Fruit fly (Drosophila melanogaster) whole organism, larva: ENCODE data around the gene CG15475.

Source experiments
- noc ChIP-seq: fragments of 200-800 bp; sonication (Bioruptor generic); optimal IDR thresholded peaks from 3 replicates; lab custom pipeline; 2019; ENCODE audit warnings: missing biosample characterization, mild to moderate bottlenecking, missing genetic modification characterization, moderate library complexity

Gene CG15475

DNA sequence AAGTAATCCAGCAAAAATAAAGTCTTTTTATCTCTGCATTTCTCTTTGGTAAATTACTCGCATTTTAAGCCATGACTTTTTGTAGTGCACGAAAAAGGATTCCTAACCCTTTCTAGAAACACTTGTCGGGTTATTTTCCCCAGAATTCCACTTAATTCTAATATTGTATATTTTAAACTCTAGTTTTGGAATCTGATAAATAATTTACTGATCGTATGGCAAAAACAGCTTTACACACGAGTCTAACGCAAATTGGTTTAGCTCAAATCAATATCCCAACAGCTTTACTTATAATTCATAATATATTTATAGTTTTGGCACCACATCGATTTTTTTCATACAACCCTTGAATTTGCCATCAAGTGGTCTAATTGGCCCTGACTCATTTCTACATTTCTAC is at the start of gene CG15475:
CG15475 (plus strand) TSS at position 301 of the 400 bp plus-strand sequence.
- TF ChIP-seq noc (tag; lab: Kevin White, UChicago), result no peak

DNA sequence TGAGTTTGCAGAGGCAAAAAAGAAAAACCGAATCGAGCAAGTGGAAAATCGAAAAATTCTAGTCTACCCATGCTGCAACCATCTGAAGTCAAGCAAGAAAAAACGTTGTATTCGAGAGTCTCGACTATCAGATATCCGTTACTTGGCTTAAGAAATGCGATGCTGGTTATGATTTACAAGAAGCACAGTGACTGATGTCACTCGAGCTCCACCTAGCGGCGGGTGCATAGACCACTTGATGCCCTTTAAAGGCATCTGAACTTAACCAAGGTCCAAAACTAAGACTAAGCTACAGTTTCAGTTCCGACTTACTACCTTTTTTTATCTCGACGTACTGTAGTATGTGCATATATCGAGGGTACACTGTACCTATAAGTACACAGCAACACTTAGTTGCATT is 38.4 kb upstream of the CG15475 start:
- TF ChIP-seq noc (tag; lab: Kevin White, UChicago), result no peak

DNA sequence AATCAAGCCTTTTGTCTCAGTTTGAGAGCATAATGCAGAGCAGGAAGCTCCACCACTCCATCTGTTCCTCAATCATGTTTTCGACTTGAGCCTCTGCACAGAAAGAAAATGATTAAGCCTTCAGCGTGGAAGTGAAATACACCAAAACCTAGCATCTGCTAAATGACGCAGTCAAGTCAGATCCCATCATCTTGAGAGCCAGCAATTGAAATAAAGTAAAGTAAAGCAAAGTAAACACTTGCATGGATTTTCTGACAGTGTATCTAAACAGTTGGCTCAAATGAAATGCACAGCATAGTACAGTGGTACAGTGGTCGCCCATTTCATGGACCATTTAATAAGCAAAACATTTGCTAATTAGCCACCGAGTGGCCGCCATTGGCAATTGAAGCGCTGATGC is 16.6 kb upstream of the CG15475 start:
- no peak for TF ChIP-seq noc (tag; lab: Kevin White, UChicago)

DNA sequence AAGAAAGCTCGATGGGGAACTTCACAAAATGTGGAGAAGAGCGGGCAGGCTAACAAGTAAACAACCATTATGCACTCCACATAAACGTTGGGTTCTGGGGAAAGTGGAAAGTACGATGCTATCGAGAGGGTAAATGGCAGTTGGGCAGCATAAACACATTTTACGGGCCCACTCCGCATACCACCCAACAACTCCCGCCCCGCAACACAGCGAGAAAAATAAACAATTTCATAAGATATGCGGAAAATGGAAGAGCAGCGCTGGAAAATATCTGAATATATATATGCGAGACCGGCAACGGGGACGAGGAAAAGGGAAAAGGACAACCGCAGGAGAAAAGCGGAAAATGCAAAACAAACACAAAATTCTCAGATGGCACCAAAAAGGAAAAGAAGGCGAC is 13.0 kb upstream of the CG15475 start:
- no peak for TF ChIP-seq noc (tag; lab: Kevin White, UChicago)

DNA sequence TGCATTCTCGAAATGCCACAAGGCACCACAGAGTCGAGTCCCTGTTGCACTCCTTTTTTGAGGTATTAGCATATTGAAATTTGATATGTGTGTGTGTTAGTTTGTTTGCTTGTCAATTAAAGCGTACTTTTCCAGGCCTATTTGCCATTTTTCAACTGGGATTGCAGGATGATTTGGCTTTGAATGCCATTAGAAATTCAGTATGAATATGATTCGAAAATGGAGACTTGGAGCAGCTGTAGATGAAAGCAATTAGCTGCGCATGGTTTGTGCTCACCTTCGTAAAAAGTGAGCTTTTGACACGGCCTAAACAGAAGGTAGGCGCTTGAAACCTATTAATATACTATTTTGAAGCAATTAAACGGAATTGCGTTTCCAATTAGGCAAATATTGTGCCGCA is 10.2 kb upstream of the CG15475 start, which contains the start of gene CG31677:
CG31677 (minus strand) TSS at position 101 of the 400 bp plus-strand sequence.
- no peak for TF ChIP-seq noc (tag; lab: Kevin White, UChicago)

DNA sequence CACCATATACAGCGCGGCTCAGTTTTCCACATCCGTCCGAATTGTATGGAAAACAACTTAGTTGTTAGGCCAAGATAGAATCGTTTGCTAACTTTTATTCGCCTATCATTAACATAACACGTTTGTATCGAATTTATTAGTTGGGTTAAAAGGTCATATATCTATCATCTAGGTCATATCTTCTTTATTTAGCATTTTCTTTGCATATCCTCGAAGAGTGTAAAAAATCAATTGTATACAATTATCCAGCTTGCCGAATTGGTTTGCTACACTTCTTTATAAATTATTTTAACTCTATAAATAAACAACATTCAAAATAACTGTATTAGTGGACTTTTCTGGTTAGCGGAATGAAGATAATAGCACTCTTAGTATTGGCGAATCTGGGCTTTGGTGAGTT is 19.9 kb downstream of the CG15475 start, which contains the start of gene CG17472:
CG17472 (plus strand) TSS at position 301 of the 400 bp plus-strand sequence.
- TF ChIP-seq noc (tag; lab: Kevin White, UChicago), result no peak

DNA sequence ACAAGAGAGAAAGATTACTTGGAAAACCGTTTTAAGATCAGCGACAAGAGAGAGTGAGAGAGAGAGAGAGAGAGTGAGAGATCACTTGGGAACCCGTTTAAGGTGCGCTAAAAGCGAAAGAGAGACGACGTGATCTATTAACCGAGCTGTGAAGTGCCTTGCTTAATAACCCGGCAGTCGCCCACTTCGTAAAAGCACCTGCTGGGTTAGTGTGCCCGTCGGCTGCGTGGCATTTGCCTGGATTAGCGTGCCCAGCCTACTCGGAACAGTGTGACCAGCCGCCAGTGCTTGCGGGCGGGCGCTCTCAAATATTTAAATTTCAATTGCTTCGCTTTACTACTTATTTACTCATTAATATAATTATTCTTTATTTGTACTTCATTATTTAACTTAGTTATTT is 24.1 kb downstream of the CG15475 start:
- no peak for TF ChIP-seq noc (tag; lab: Kevin White, UChicago)

DNA sequence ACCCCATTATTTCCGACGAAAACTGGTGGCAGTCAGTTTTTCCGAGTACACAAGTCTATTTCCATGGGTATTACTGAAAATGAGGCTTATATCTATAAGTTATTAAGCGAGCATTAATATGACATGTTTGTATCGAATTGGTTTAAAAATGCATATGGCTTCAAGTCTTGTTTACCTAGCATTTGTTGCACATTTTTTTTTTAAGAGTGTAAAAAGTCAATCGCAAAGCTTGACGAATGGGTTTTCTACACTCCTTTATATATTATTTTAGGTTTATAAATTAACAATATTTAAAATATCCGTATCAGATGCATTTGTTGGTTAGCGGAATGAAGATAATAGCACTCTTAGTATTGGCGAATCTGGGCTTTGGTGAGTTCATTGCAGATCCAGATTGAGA is 25.5 kb downstream of the CG15475 start, which contains the start of gene CG31680:
CG31680 (plus strand) TSS at position 301 of the 400 bp plus-strand sequence.
- no peak for TF ChIP-seq noc (tag; lab: Kevin White, UChicago)

DNA sequence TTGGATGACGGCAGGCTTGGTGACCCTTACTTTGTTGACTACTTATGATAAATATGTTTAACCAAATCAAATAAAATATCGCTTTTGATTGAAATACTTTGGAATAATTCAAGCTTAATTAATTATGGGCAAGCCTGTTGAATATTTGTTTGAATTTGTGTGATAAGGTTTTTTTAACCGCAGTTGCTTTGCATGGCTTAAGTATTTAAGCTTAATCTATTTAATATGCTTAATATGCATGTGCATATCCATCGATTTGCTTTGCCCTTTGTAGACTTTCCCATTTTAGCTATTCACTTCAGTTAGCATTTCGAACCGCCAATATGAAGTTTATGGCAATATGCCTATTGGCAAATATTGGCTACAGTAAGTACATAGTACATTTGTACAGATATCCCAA is 26.3 kb downstream of the CG15475 start, which contains the start of gene Sfp38D:
Sfp38D (plus strand) TSS at position 301 of the 400 bp plus-strand sequence.
- no peak for TF ChIP-seq noc (tag; lab: Kevin White, UChicago)

DNA sequence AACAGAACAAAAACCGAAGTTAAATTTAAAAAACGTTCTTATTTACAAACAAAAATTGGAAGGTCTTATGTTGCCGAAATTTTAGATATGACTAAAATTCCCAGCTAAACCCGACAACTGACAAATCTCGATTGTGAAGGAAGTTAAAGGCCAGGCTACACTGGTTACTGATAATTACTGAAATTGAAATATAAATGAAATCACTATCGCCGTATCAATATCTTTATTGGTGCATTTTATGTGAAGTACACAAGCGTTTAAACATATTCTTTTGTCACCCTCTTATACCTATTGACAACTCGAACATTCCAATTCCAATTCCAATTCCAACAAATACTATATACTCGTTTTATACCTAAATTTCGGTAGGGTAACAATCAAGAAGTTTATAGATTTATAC is 28.8 kb downstream of the CG15475 start, which contains the start of gene CG17470:
CG17470 (minus strand) TSS at position 101 of the 400 bp plus-strand sequence.
- TF ChIP-seq noc (tag; lab: Kevin White, UChicago), result no peak

DNA sequence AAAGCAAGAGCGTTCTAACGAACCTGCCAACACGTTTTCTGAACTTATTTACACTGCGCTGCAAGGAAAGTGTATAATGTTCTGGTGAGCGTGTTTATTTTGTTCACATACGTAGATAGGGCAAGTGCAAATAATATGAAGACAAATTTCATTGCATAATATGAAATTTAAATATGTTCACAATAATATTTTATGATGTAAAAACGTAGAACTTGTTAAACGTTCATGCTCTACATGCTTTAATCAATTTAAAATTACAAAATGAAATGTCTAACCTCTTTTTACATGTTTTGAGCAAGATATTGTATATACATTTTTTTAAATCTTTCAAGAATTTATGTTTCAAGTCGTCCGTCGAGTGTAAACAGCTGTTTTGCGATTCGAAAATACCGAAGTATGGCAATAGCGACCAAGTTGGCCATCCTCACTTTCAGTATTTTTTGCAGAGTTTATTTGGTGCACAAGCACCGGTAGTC is 31.1 kb downstream of the CG15475 start, which contains the start of the genes phr6-4 and CG2608:
phr6-4 (minus strand) TSS at position 398 of the 476 bp plus-strand sequence.
CG2608 (plus strand) TSS at position 429 of the 476 bp plus-strand sequence.
- peak; percentile 94 for TF ChIP-seq noc (tag; lab: Kevin White, UChicago)

DNA sequence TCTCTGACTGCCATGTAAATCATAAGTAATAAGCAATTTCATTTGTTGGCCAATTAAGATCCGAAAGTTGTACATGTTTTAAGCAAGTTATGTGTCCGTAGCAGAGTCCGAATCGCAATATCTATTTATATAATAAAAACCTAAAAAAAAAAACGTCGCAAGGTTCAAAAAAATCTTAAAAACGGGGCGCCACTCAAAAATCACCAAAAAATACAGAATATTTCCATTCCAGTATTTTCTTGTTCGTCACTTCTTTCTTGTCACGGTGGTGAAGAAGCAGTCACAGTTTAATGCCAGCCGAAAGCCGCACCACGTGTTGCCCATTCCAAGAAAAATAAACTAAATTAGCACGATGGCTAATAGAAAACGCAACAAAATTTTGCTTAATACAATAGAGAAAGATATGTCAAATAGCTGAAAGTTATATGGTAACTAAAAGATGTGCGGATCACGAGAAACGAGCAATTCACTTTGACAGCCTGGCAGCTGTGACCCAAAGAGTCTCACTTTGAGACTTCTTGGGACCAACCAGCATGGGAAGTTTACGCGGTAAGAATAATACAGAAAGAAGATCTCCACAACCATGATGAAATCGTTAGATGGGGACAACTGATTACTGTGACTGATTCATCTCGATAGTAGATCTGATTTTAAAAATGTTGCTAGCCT is 33.1 kb downstream of the CG15475 start:
- TF ChIP-seq noc (tag; lab: Kevin White, UChicago), result no peak

DNA sequence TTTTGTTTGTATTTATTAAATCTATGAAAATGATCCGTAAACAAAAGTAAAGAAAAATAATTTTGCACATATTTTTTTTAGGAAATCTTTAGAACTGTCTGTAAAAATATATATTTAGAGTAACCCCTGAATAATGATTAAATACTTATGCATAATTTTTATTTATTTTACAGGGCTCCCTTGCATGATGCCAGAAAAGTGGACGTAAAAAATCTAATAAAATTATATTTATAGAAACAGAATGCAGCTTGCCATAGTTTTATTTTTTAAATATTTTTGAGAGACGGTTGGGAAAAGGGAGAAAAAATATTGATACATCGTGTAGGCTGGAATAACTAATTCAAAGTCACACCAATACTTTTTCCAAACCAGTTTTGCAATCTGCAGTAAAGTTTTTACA is 34.3 kb downstream of the CG15475 start, which contains the start of gene CG18810:
CG18810 (plus strand) TSS at position 301 of the 400 bp plus-strand sequence.
- no peak for TF ChIP-seq noc (tag; lab: Kevin White, UChicago)

DNA sequence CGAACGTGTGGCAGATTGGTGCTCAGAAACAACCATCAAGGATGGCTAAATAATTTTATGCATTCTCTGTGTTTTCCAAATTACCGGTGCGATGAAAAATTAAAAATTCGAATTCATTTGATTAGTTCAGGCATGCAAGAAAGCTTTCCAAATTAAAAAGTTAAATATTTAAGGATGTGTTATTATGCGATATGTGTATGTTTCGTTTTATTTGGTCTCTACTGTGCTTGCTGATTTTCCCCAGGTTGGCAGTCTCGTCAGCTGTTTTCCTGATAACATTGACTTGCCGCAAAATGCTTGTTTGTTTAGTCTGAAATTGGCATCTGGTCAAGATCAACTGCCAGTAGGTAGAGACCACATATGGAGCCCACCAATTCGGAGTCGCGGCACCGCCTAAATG is 35.6 kb downstream of the CG15475 start, which contains the start of gene CG2611:
CG2611 (plus strand) TSS at position 299 of the 400 bp plus-strand sequence.
- no peak for TF ChIP-seq noc (tag; lab: Kevin White, UChicago)

DNA sequence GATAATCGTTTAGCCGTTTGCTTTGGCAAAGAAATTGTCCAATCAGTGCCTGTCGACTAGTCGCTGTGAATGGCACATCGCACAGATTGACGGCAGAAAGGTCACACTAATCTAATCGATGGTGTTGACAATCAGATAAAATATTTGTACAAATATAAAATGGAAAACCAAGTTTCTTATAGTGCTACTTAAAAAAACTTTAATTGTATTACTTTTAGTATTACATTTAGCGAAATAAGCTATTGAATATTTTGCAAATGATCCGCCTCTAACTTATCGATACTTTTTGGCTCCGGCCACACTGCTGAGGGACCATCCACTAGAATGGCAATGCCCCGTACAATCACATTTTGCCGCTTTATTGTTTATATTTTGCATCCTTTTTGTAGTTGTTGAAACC is 41.8 kb downstream of the CG15475 start, which contains the start of the genes brun and CG2614:
brun (minus strand) TSS at position 69 of the 400 bp plus-strand sequence.
CG2614 (plus strand) TSS at position 317 of the 400 bp plus-strand sequence.
- no peak for TF ChIP-seq noc (tag; lab: Kevin White, UChicago)

DNA sequence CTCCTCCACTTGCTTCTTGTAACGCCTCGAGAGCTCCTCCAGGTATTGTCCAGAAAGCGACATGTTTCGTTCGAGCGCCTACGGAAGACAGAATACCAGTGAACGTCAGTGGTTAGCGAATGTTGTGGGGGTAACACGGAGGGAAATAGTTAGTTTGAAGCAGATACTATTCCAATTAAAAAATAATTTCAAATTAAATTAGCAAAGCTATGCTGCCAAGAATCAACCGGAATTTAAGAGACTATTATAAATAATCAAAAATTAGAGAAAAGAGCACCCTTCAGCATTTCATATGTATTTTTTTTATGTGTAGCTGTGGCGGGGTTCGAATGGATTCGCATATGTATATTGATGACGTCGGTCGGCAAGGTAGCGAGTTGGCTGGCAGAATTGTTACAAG is 46.7 kb downstream of the CG15475 start:
- TF ChIP-seq noc (tag; lab: Kevin White, UChicago), result no peak
